Worm (Caenorhabditis elegans) whole organism, L2 larva: ENCODE data around the gene col-81.

Experiments
- C34F6.9 ChIP-seq: fragments of 150-350 bp; optimal IDR thresholded peaks from 2 replicates; lab custom pipeline; 2014; ENCODE audit warnings: missing biosample characterization, missing genetic modification characterization
- R02D3.7 ChIP-seq: fragments of 150-350 bp; optimal IDR thresholded peaks from 2 replicates; lab custom pipeline; 2014; ENCODE audit warnings: missing biosample characterization, missing genetic modification characterization
- Y55F3AM.14 ChIP-seq: fragments of 200-800 bp; sonication (Bioruptor generic); optimal IDR thresholded peaks from 2 replicates; lab custom pipeline; 2018; ENCODE audit warnings: mild to moderate bottlenecking, missing genetic modification characterization, missing compliant biosample characterization
- ZK546.5 ChIP-seq: sonication (generic microtip); optimal IDR thresholded peaks from 2 replicates; lab custom pipeline; 2017; ENCODE audit warnings: missing biosample characterization, missing genetic modification characterization
- alr-1 ChIP-seq: fragments of 150-350 bp; optimal IDR thresholded peaks from 2 replicates; lab custom pipeline; 2014; ENCODE audit warnings: missing biosample characterization, missing genetic modification characterization
- aly-2 ChIP-seq: fragments of 150-350 bp; optimal IDR thresholded peaks from 2 replicates; lab custom pipeline; 2014; ENCODE audit warnings: missing biosample characterization, missing genetic modification characterization
- blmp-1 ChIP-seq: sonication (generic microtip); optimal IDR thresholded peaks from 2 replicates; lab custom pipeline; 2017; ENCODE audit warnings: missing genetic modification characterization, mild to moderate bottlenecking, missing compliant biosample characterization, antibody characterized with exemption, moderate library complexity; ENCODE audit not compliant: insufficient read depth
- ceh-16 ChIP-seq: fragments of 150-350 bp; optimal IDR thresholded peaks from 2 replicates; lab custom pipeline; 2014; ENCODE audit warnings: missing biosample characterization, missing genetic modification characterization
- ceh-82 ChIP-seq: fragments of 150-350 bp; optimal IDR thresholded peaks from 2 replicates; lab custom pipeline; 2014; ENCODE audit warnings: missing biosample characterization, missing genetic modification characterization
- crh-2 ChIP-seq: sonication (generic microtip); optimal IDR thresholded peaks from 2 replicates; lab custom pipeline; 2017; ENCODE audit warnings: missing biosample characterization, missing genetic modification characterization
- dmd-4 ChIP-seq: sonication (generic microtip); optimal IDR thresholded peaks from 2 replicates; lab custom pipeline; 2017; ENCODE audit warnings: missing biosample characterization, missing genetic modification characterization
- elt-1 ChIP-seq: fragments of 150-350 bp; optimal IDR thresholded peaks from 2 replicates; lab custom pipeline; 2014; ENCODE audit warnings: missing biosample characterization, missing genetic modification characterization
- fos-1 ChIP-seq: fragments of 150-350 bp; optimal IDR thresholded peaks from 2 replicates; lab custom pipeline; 2014; ENCODE audit warnings: missing biosample characterization, missing genetic modification characterization
- lin-11 ChIP-seq: fragments of 150-350 bp; sonication (generic microtip); optimal IDR thresholded peaks from 2 replicates; lab custom pipeline; 2014; ENCODE audit warnings: missing biosample characterization, missing genetic modification characterization, inconsistent platforms, mixed read lengths
- lin-39 ChIP-seq: fragments of 150-350 bp; optimal IDR thresholded peaks from 2 replicates; lab custom pipeline; 2014; ENCODE audit warnings: missing biosample characterization, missing genetic modification reagents, missing genetic modification characterization
- lsy-2 ChIP-seq, 2 experiments: fragments of 150-350 bp in 1 of 2; sonication (generic microtip) in 1 of 2; optimal IDR thresholded peaks; 2 replicates each; lab custom pipeline; 2014 to 2017; ENCODE audit warnings: missing biosample characterization in 2 of 2, missing genetic modification characterization in 2 of 2
- mab-5 ChIP-seq: fragments of 150-350 bp; optimal IDR thresholded peaks from 2 replicates; lab custom pipeline; 2014; ENCODE audit warnings: missing biosample characterization, missing genetic modification characterization
- mbf-1 ChIP-seq: sonication (generic microtip); optimal IDR thresholded peaks from 2 replicates; lab custom pipeline; 2017; ENCODE audit warnings: missing biosample characterization, missing genetic modification characterization
- nhr-10 ChIP-seq: sonication (generic microtip); optimal IDR thresholded peaks from 2 replicates; lab custom pipeline; 2017; ENCODE audit warnings: missing biosample characterization, missing genetic modification characterization
- nhr-11 ChIP-seq: fragments of 150-350 bp; optimal IDR thresholded peaks from 2 replicates; lab custom pipeline; 2014; ENCODE audit warnings: missing biosample characterization, missing genetic modification characterization
- nhr-12 ChIP-seq: fragments of 150-350 bp; optimal IDR thresholded peaks from 2 replicates; lab custom pipeline; 2014; ENCODE audit warnings: missing biosample characterization, missing genetic modification characterization
- nhr-129 ChIP-seq: fragments of 150-350 bp; optimal IDR thresholded peaks from 2 replicates; lab custom pipeline; 2014; ENCODE audit warnings: missing biosample characterization, missing genetic modification characterization
- nhr-23 ChIP-seq: fragments of 150-350 bp; optimal IDR thresholded peaks from 2 replicates; lab custom pipeline; 2014; ENCODE audit warnings: missing biosample characterization, missing genetic modification reagents, missing genetic modification characterization
- nhr-237 ChIP-seq: fragments of 150-350 bp; optimal IDR thresholded peaks from 2 replicates; lab custom pipeline; 2014; ENCODE audit warnings: missing biosample characterization, missing genetic modification characterization
- nhr-25 ChIP-seq: fragments of 150-350 bp; sonication (generic microtip); optimal IDR thresholded peaks from 3 replicates; lab custom pipeline; 2014; ENCODE audit warnings: missing biosample characterization, missing genetic modification characterization
- nhr-6 ChIP-seq: fragments of 150-350 bp; optimal IDR thresholded peaks from 2 replicates; lab custom pipeline; 2014; ENCODE audit warnings: missing biosample characterization, missing genetic modification characterization
- peb-1 ChIP-seq: fragments of 150-350 bp; optimal IDR thresholded peaks from 2 replicates; lab custom pipeline; 2014; ENCODE audit warnings: missing biosample characterization, missing genetic modification characterization
- sem-4 ChIP-seq: fragments of 150-350 bp; optimal IDR thresholded peaks from 2 replicates; lab custom pipeline; 2014; ENCODE audit warnings: missing biosample characterization, missing genetic modification reagents, missing genetic modification characterization
- skn-1 ChIP-seq: sonication (generic microtip); optimal IDR thresholded peaks from 2 replicates; lab custom pipeline; 2017; ENCODE audit warnings: missing biosample characterization, missing genetic modification characterization
- sma-3 ChIP-seq: sonication (generic microtip); optimal IDR thresholded peaks from 2 replicates; lab custom pipeline; 2016; ENCODE audit warnings: missing genetic modification reagents, missing genetic modification characterization, missing compliant biosample characterization
- sma-9 ChIP-seq, 2 experiments: fragments of 150-350 bp in 1 of 2; sonication (generic microtip) in 1 of 2; optimal IDR thresholded peaks; 2 replicates each; lab custom pipeline; 2014 to 2016; ENCODE audit warnings: missing genetic modification characterization in 2 of 2, mild to moderate bottlenecking in 1 of 2, missing biosample characterization in 1 of 2, missing compliant biosample characterization in 1 of 2, missing genetic modification reagents in 1 of 2, moderate library complexity in 1 of 2
- snpc-4 ChIP-seq: fragments of 150-350 bp; optimal IDR thresholded peaks from 2 replicates; lab custom pipeline; 2014; ENCODE audit warnings: missing biosample characterization, missing genetic modification characterization
- unc-55 ChIP-seq: fragments of 150-350 bp; sonication (generic microtip); optimal IDR thresholded peaks from 3 replicates; lab custom pipeline; 2014; ENCODE audit warnings: missing biosample characterization, missing genetic modification reagents, missing genetic modification characterization
- zag-1 ChIP-seq: fragments of 150-350 bp; optimal IDR thresholded peaks from 2 replicates; lab custom pipeline; 2014; ENCODE audit warnings: missing biosample characterization, missing genetic modification characterization
- ztf-11 ChIP-seq: sonication (generic microtip); optimal IDR thresholded peaks from 2 replicates; lab custom pipeline; 2017; ENCODE audit warnings: missing biosample characterization, missing genetic modification characterization
- ztf-4 ChIP-seq: fragments of 150-350 bp; optimal IDR thresholded peaks from 2 replicates; lab custom pipeline; 2014; ENCODE audit warnings: missing biosample characterization, missing genetic modification characterization

Gene col-81

ce11 chrII:11040140-11040539 is 26.6 kb upstream of the col-81 start:
- TF ChIP-seq ceh-16 (tag; lab: Kevin White, UChicago) (no peak), ZK546.5 (no peak), nhr-23 (tag; lab: Kevin White, UChicago) (no peak), nhr-11 (no peak), alr-1 (no peak)

DNA sequence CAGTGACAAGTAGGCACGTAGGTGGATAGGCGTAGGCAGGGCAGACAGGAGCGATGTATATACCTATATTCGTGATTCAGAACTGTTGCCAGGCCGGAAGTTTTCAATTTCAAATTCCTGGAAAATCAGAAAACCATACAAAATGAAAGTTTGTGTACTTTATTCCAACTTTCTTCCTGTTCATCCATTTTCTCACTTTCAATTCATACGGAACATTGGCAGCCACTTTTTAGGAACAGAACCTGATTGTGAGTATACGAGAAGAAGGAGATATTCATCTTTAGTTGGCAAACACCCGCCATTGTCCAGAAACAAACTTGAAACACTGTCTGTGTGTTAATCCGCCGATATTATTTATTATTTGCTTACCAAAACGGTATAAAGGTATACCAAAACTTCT is 22.2 kb upstream of the col-81 start, which contains the start of gene srlf-15:
TSS of gene srlf-15 (plus strand) at position 301 of the 400 bp plus-strand sequence.
- TF ChIP-seq nhr-10 (tag; lab: Kevin White, UChicago), result no peak
- TF ChIP-seq unc-55, result no peak
- TF ChIP-seq alr-1, result no peak
- no peak for TF ChIP-seq Y55F3AM.14 (GFP tag; lab: Kevin White, UChicago)
- TF ChIP-seq skn-1, result no peak
- no peak for TF ChIP-seq ZK546.5
- TF ChIP-seq ztf-11 (tag; lab: Kevin White, UChicago), result no peak
- TF ChIP-seq sem-4 (tag; lab: Kevin White, UChicago), result no peak
- TF ChIP-seq ceh-16 (tag; lab: Kevin White, UChicago), result no peak
- no peak for TF ChIP-seq crh-2 (tag; lab: Kevin White, UChicago)
- TF ChIP-seq peb-1, result no peak
- no peak for TF ChIP-seq lsy-2 (tag; optimal IDR thresholded peaks at IDR 0.05; lab: Kevin White, UChicago)
- TF ChIP-seq sma-9 (GFP tag; optimal IDR thresholded peaks at IDR 0.05; lab: Kevin White, UChicago), result no peak
- TF ChIP-seq sma-9 (tag; optimal IDR thresholded peaks at IDR 0.05; lab: Kevin White, UChicago), result no peak
- TF ChIP-seq C34F6.9 (tag; lab: Kevin White, UChicago), result no peak
- no peak for TF ChIP-seq ceh-82
- TF ChIP-seq fos-1, result no peak

DNA sequence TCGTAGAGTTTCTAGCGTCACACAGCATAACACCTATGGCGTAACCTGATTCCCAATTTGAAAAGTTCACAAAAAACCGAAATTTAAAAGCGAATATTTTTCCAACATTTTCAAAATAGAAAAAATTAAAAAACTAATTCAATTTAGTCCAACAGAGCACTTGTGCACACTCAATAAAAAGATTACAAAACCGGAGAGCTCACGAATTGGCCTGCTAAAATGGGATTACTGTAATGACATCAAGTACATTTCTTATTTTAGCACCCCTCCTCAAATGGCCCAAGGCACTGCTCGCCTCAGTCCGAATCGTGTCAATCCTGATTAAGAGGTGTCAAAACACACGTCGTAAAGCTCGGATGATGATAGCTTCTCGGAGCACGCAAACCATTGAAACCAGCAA is 19.2 kb upstream of the col-81 start:
- no peak for TF ChIP-seq Y55F3AM.14 (GFP tag; lab: Kevin White, UChicago)
- TF ChIP-seq R02D3.7, result no peak
- TF ChIP-seq sma-9 (GFP tag; optimal IDR thresholded peaks at IDR 0.05; lab: Kevin White, UChicago), result no peak
- no peak for TF ChIP-seq sma-9 (tag; optimal IDR thresholded peaks at IDR 0.05; lab: Kevin White, UChicago)
- TF ChIP-seq nhr-12, result no peak
- TF ChIP-seq snpc-4 (tag; lab: Kevin White, UChicago), result no peak
- no peak for TF ChIP-seq ztf-11 (tag; lab: Kevin White, UChicago)
- no peak for TF ChIP-seq lin-11 (tag; lab: Kevin White, UChicago)
- no peak for TF ChIP-seq C34F6.9 (tag; lab: Kevin White, UChicago)
- no peak for TF ChIP-seq ztf-4 (tag; lab: Kevin White, UChicago)
- TF ChIP-seq elt-1 (tag; lab: Kevin White, UChicago), result no peak
- no peak for TF ChIP-seq sem-4 (tag; lab: Kevin White, UChicago)
- TF ChIP-seq nhr-129 (tag; lab: Kevin White, UChicago), result no peak
- TF ChIP-seq lin-39 (tag; lab: Kevin White, UChicago), result no peak

ce11 chrII:11030297-11030696 is 16.7 kb upstream of the col-81 start, which contains the start of gene nlp-18:
TSS of gene nlp-18 (minus strand) at chrII:11030397.
- TF ChIP-seq nhr-25 (tag; lab: Kevin White, UChicago), result no peak

- no peak for TF ChIP-seq alr-1
- TF ChIP-seq zag-1 (tag; lab: Kevin White, UChicago), result no peak
- no peak for TF ChIP-seq dmd-4 (tag; lab: Kevin White, UChicago)
- TF ChIP-seq ceh-16 (tag; lab: Kevin White, UChicago), result no peak
- no peak for TF ChIP-seq mab-5 (tag; lab: Kevin White, UChicago)
- no peak for TF ChIP-seq lin-11 (tag; lab: Kevin White, UChicago)
- no peak for TF ChIP-seq mbf-1
- no peak for TF ChIP-seq nhr-25 (tag; lab: Kevin White, UChicago)
- TF ChIP-seq nhr-12, result no peak
- TF ChIP-seq nhr-237 (tag; lab: Kevin White, UChicago), result no peak
- no peak for TF ChIP-seq blmp-1 (tag; lab: Kevin White, UChicago)
- no peak for TF ChIP-seq C34F6.9 (tag; lab: Kevin White, UChicago)
These were observed 14.2 kb upstream of the col-81 start for ce11 chrII:11027777-11028176.

- TF ChIP-seq blmp-1 (tag; lab: Kevin White, UChicago) (no peak), elt-1 (tag; lab: Kevin White, UChicago) (no peak), aly-2 (no peak), ceh-16 (tag; lab: Kevin White, UChicago) (no peak), mab-5 (tag; lab: Kevin White, UChicago) (no peak), C34F6.9 (tag; lab: Kevin White, UChicago) (no peak), nhr-6 (tag; lab: Kevin White, UChicago) (no peak), sma-3 (GFP tag; lab: Kevin White, UChicago) (no peak)
These were observed 12.0 kb upstream of the col-81 start, which contains the start of gene F33A8.7 for ce11 chrII:11025566-11025965. TSS of gene F33A8.7 (minus strand) at chrII:11025666.
